Fruit fly (Drosophila melanogaster): ENCODE results near the gene osa.
A peak's percentile ranks its signal among the peaks of the same experiment; 100 is the strongest.

The osa gene

DNA sequence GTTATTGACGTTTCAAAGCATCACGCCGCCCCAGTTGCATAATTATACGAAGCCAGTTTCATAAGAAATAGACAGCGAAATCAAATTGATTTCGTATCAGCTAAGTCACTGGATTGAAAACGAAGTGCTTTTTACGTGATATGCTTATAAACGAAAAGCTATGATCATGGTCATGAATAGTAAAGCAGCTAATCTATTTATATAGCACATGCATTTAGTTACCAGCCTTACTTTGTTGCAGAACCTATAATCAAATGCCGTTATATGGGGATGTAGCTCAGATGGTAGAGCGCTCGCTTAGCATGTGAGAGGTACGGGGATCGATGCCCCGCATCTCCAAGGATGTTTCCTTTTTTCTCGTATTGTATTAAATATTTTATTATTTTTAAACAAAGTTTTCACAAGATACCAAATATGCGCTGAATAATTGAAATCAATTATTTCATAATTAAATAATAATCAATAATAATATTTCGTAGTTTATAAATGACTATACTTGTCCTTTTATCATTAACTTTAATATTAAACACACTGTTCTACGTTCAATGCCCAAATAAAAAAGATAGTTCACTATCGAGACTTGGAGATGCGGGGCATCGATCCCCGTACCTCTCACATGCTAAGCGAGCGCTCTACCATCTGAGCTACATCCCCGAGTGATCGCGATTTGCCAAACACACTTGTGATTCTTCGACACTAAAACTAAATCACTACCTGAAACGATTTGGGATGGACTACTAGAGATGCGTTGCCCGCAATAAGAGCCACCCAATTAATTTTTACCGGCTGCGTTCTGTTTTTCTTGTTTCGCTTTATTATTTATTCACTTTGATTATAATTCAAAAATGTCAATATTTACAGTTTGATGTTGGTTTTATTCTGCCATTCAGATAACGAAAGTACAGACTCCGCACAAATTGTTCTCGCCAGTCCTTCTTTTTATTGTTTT is 71.8 kb downstream of the osa start (continued):
- TF ChIP-seq CG12155 (GFP tag; optimal IDR thresholded peaks at IDR 0.05), result no peak
- no peak for TF ChIP-seq mam (GFP tag; optimal IDR thresholded peaks at IDR 0.05)
- TF ChIP-seq Usf (GFP tag; optimal IDR thresholded peaks at IDR 0.05), result no peak
- no peak for TF ChIP-seq CG10431 (GFP tag; optimal IDR thresholded peaks at IDR 0.05)
- TF ChIP-seq CG30431 (GFP tag; optimal IDR thresholded peaks at IDR 0.05), result no peak
- TF ChIP-seq exex (tag; optimal IDR thresholded peaks at IDR 0.05), result peak; percentile 98
- TF ChIP-seq sna (GFP tag; IDR thresholded peaks at IDR 0.05; ENCODE audit: partially characterized antibody), result peak; percentile 62; the same call in 1 of the 2 replicates
- TF ChIP-seq Bdp1 (GFP tag; optimal IDR thresholded peaks at IDR 0.05), result peak; percentile 98
- peak; percentile 11 for TF ChIP-seq lab (GFP tag; optimal IDR thresholded peaks at IDR 0.05)
- peak; percentile 63; the same call in 2 of the 3 replicates for TF ChIP-seq vnd (GFP tag; IDR thresholded peaks at IDR 0.05; ENCODE audit: partially characterized antibody)
- TF ChIP-seq CG33213 (GFP tag; optimal IDR thresholded peaks at IDR 0.05), result no peak
- no peak for TF ChIP-seq CG12769 (tag; optimal IDR thresholded peaks at IDR 0.05)
- TF ChIP-seq CG14860 (GFP tag; IDR thresholded peaks at IDR 0.05; ENCODE audit: partially characterized antibody), result peak; percentile 54
- no peak for TF ChIP-seq CG2116 (GFP tag; optimal IDR thresholded peaks at IDR 0.05)
- no peak for TF ChIP-seq schlank (tag; optimal IDR thresholded peaks at IDR 0.05)
- TF ChIP-seq Ptx1 (GFP tag; IDR thresholded peaks at IDR 0.05), result no peak
- peak; percentile 39; the same call in 1 of the 2 replicates for TF ChIP-seq CG13287 (GFP tag; IDR thresholded peaks at IDR 0.05; ENCODE audit: partially characterized antibody)
- TF ChIP-seq ttk (GFP tag; IDR thresholded peaks at IDR 0.05), result no peak
- TF ChIP-seq zf30C (GFP tag; optimal IDR thresholded peaks at IDR 0.05), result no peak
- no peak for TF ChIP-seq usp (GFP tag; optimal IDR thresholded peaks at IDR 0.05)
- no peak for TF ChIP-seq ci (GFP tag; IDR thresholded peaks at IDR 0.05)
- TF ChIP-seq ac (GFP tag; optimal IDR thresholded peaks at IDR 0.05), result no peak
- no peak for TF ChIP-seq CG9609 (GFP tag; optimal IDR thresholded peaks at IDR 0.05)
- no peak for TF ChIP-seq YL-1 (GFP tag; optimal IDR thresholded peaks at IDR 0.05)
- TF ChIP-seq CG2678 (tag; optimal IDR thresholded peaks at IDR 0.05), result no peak
- TF ChIP-seq tx (GFP tag; optimal IDR thresholded peaks at IDR 0.05), result no peak
- no peak for TF ChIP-seq wor (GFP tag; IDR thresholded peaks at IDR 0.05)
- no peak for TF ChIP-seq CG7372 (GFP tag; IDR thresholded peaks at IDR 0.05)
- TF ChIP-seq CG5953 (GFP tag; IDR thresholded peaks at IDR 0.05), result no peak
- TF ChIP-seq CG15696 (tag; optimal IDR thresholded peaks at IDR 0.05), result no peak
- TF ChIP-seq fd96Cb (tag; optimal IDR thresholded peaks at IDR 0.05), result no peak
- TF ChIP-seq sc (optimal IDR thresholded peaks at IDR 0.05), result no peak
- no peak for TF ChIP-seq sc (GFP tag; optimal IDR thresholded peaks at IDR 0.05)
- TF ChIP-seq CG18764 (GFP tag; optimal IDR thresholded peaks at IDR 0.05), result no peak
- TF ChIP-seq row (GFP tag; IDR thresholded peaks at IDR 0.05), result peak; percentile 58; the same call in 2 of the 3 replicates
- TF ChIP-seq nerfin-1 (tag; optimal IDR thresholded peaks at IDR 0.05), result no peak

DNA sequence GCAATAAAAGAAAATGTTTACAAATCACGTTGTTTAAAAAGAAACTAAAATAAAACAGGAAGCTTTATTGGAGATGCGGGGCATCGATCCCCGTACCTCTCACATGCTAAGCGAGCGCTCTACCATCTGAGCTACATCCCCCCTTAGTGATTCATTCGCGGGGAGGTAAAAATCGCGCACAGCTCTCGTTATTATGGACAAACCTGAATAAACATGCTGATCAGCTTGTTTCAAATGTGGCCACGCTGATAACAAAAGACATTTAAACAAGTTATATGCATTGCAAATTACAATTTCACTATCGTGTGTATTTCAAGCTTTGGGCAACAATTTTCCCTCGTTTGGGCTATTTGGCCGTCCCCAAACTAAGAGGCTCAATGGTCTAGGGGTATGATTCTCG is 72.9 kb downstream of the osa start:
- no peak for TF ChIP-seq Ravus (GFP tag; IDR thresholded peaks at IDR 0.05)
- TF ChIP-seq p53 (GFP tag; optimal IDR thresholded peaks at IDR 0.05), result peak; percentile 75
- TF ChIP-seq CG4707 (GFP tag; optimal IDR thresholded peaks at IDR 0.05), result no peak
- TF ChIP-seq CG34376 (GFP tag; optimal IDR thresholded peaks at IDR 0.05), result peak; percentile 16
- no peak for TF ChIP-seq rib (GFP tag; IDR thresholded peaks at IDR 0.05)
- peak; percentile 63 for TF ChIP-seq sd (tag; optimal IDR thresholded peaks at IDR 0.05)
- TF ChIP-seq ro (GFP tag; IDR thresholded peaks at IDR 0.05), result no peak
- TF ChIP-seq kay (GFP tag; optimal IDR thresholded peaks at IDR 0.05), result no peak
- no peak for TF ChIP-seq gt (GFP tag; IDR thresholded peaks at IDR 0.05)
- TF ChIP-seq CHES-1-like (GFP tag; optimal IDR thresholded peaks at IDR 0.05), result no peak
- no peak for TF ChIP-seq B-H2 (GFP tag; optimal IDR thresholded peaks at IDR 0.05)
- TF ChIP-seq disco-r (GFP tag; optimal IDR thresholded peaks at IDR 0.05), result no peak
- TF ChIP-seq kah (GFP tag; optimal IDR thresholded peaks at IDR 0.05), result no peak
- TF ChIP-seq vfl (GFP tag; optimal IDR thresholded peaks at IDR 0.05), result no peak
- no peak for TF ChIP-seq zfh2 (GFP tag; optimal IDR thresholded peaks at IDR 0.05)
- TF ChIP-seq CG17361 (GFP tag; IDR thresholded peaks at IDR 0.05), result no peak
